Worm (Caenorhabditis elegans) whole organism, young adult: ENCODE data around the gene lin-12.
"Not testable (repeated sequence)": the region's sequence is repeated elsewhere in the genome, so short reads cannot be mapped to it uniquely, and the experiment has no call there.

Experiments used
- ama-1 ChIP-seq, 3 experiments: fragments of 150-350 bp in 1 of 3; sonication (generic microtip) in 2 of 3; optimal IDR thresholded peaks; 2 replicates each; lab custom pipeline; 2014 to 2018; ENCODE audit warnings: missing biosample characterization in 2 of 3, missing genetic modification characterization in 2 of 3, missing genetic modification reagents in 2 of 3
- athp-1 ChIP-seq: sonication (generic microtip); optimal IDR thresholded peaks from 2 replicates; lab custom pipeline; 2017; ENCODE audit warnings: mild to moderate bottlenecking, missing genetic modification characterization, missing compliant biosample characterization
- ekl-4 ChIP-seq: fragments of 200-800 bp; sonication (Bioruptor generic); IDR thresholded peaks from 2 replicates; pipeline ENCODE4 v1.3.6; 2022; ENCODE audit warnings: missing genetic modification reagents, missing genetic modification characterization, missing compliant biosample characterization

DNA sequence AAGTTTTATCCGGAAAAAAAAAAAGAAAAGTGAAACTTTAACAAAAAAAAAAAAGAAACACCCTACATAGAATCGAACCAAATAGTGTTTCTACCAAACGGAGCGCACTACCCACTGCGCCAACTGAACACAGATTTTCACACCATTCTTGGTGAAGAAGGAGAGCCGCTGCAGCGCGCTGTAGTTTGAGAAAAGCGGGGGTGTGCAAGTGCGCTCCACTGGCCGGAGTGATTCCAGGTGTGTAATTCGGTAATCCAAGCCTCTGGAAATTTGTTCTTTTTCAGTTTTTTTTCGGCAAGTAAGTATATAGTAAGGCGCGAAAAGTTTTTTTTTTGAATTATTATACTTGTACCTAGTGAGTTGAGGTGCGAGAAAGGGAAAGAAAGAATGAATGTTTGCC, 39.6 kb upstream of the lin-12 start:
- TF ChIP-seq ekl-4 (GFP tag; lab: Robert Waterston, UW), result peak; percentile 80
- not testable (repeated sequence) for TF ChIP-seq ama-1 (optimal IDR thresholded peaks at IDR 0.05; lab: Kevin White, UChicago); ama-1 (GFP tag; optimal IDR thresholded peaks at IDR 0.05; lab: Kevin White, UChicago)
- TF ChIP-seq athp-1 (tag; lab: Kevin White, UChicago), result peak; percentile 3
